Worm (Caenorhabditis elegans) whole organism, L1 larva: ENCODE measurements around the gene F12A10.1.

Source experiments
- C04F5.9 ChIP-seq: sonication (generic microtip); optimal IDR thresholded peaks from 2 replicates; lab custom pipeline; 2016; ENCODE audit warnings: missing genetic modification characterization, missing compliant biosample characterization
- C34B4.2 ChIP-seq: sonication (generic microtip); optimal IDR thresholded peaks from 2 replicates; lab custom pipeline; 2017; ENCODE audit warnings: mild to moderate bottlenecking, missing genetic modification characterization, missing compliant biosample characterization
- Y116A8C.19 ChIP-seq: sonication (generic microtip); optimal IDR thresholded peaks from 2 replicates; lab custom pipeline; 2016; ENCODE audit warnings: missing compliant biosample characterization, missing genetic modification characterization, borderline replicate concordance
- aha-1 ChIP-seq: fragments of 150-350 bp; optimal IDR thresholded peaks from 2 replicates; lab custom pipeline; 2014; ENCODE audit warnings: missing biosample characterization, missing genetic modification characterization
- alr-1 ChIP-seq: fragments of 200-800 bp; sonication (Bioruptor generic); optimal IDR thresholded peaks from 2 replicates; lab custom pipeline; 2018; ENCODE audit warnings: borderline replicate concordance, mild to moderate bottlenecking, missing genetic modification characterization, missing compliant biosample characterization
- aly-2 ChIP-seq: fragments of 150-350 bp; optimal IDR thresholded peaks from 2 replicates; lab custom pipeline; 2014; ENCODE audit warnings: missing biosample characterization, missing genetic modification characterization
- ceh-8 ChIP-seq: fragments of 200-800 bp; sonication (Bioruptor generic); optimal IDR thresholded peaks from 2 replicates; lab custom pipeline; 2018; ENCODE audit warnings: mild to moderate bottlenecking, missing genetic modification characterization, moderate library complexity, missing compliant biosample characterization
- ceh-88 ChIP-seq: fragments of 200-800 bp; sonication (Bioruptor generic); IDR thresholded peaks from 2 replicates; pipeline ENCODE4 v1.3.6; 2022; ENCODE audit warnings: missing genetic modification characterization, missing compliant biosample characterization
- ceh-90 ChIP-seq: sonication (generic microtip); optimal IDR thresholded peaks from 2 replicates; lab custom pipeline; 2016; ENCODE audit warnings: missing genetic modification characterization, missing compliant biosample characterization
- ces-1 ChIP-seq: fragments of 150-350 bp; optimal IDR thresholded peaks from 2 replicates; lab custom pipeline; 2014; ENCODE audit warnings: missing biosample characterization, missing genetic modification reagents, missing genetic modification characterization
- dpl-1 ChIP-seq, 3 experiments: fragments of 150-350 bp in 2 of 3; sonication (generic microtip) in 1 of 3; optimal IDR thresholded peaks; 2 replicates each; lab custom pipeline; 2014 to 2017; ENCODE audit warnings: missing biosample characterization in 3 of 3, missing genetic modification characterization in 3 of 3, missing genetic modification reagents in 3 of 3
- dsc-1 ChIP-seq: sonication (generic microtip); optimal IDR thresholded peaks from 2 replicates; lab custom pipeline; 2016; ENCODE audit warnings: mild to moderate bottlenecking, missing genetic modification characterization, missing compliant biosample characterization
- egl-13 ChIP-seq: sonication (generic microtip); optimal IDR thresholded peaks from 2 replicates; lab custom pipeline; 2016; ENCODE audit warnings: missing genotype, missing genetic modification reagents, missing genetic modification characterization, missing compliant biosample characterization
- egl-27 ChIP-seq, 2 experiments: fragments of 150-350 bp in 1 of 2; sonication (generic microtip); optimal IDR thresholded peaks; 3 replicates each; lab custom pipeline; 2017 to 2018; ENCODE audit warnings: missing biosample characterization in 2 of 2, missing genetic modification characterization in 2 of 2, missing genetic modification reagents in 2 of 2
- elt-2 ChIP-seq: sonication (generic microtip); optimal IDR thresholded peaks from 2 replicates; lab custom pipeline; 2016; ENCODE audit warnings: missing genetic modification characterization, mild to moderate bottlenecking, inconsistent platforms, missing compliant biosample characterization, missing genetic modification reagents
- elt-3 ChIP-seq, 6 experiments: fragments of 150-350 bp in 1 of 6; sonication (generic microtip); optimal IDR thresholded peaks; 2 replicates each; lab custom pipeline; 2017 to 2018; ENCODE audit warnings: missing biosample characterization in 6 of 6, missing genetic modification characterization in 6 of 6, inconsistent platforms in 1 of 6
- ets-5 ChIP-seq: fragments of 200-800 bp; sonication (Bioruptor generic); IDR thresholded peaks from 2 replicates; pipeline ENCODE4 v1.3.6; 2022; ENCODE audit warnings: missing genetic modification characterization, missing compliant biosample characterization
- fkh-10 ChIP-seq: sonication (generic microtip); optimal IDR thresholded peaks from 2 replicates; lab custom pipeline; 2017; ENCODE audit warnings: missing biosample characterization, missing genetic modification reagents, missing genetic modification characterization
- fkh-4 ChIP-seq: sonication (generic microtip); optimal IDR thresholded peaks from 2 replicates; lab custom pipeline; 2016; ENCODE audit warnings: missing compliant biosample characterization, missing genetic modification characterization, borderline replicate concordance
- fos-1 ChIP-seq: fragments of 150-350 bp; optimal IDR thresholded peaks from 2 replicates; lab custom pipeline; 2014; ENCODE audit warnings: missing biosample characterization, missing genetic modification characterization
- hlh-17 ChIP-seq: fragments of 200-800 bp; sonication (Bioruptor generic); optimal IDR thresholded peaks from 2 replicates; lab custom pipeline; 2018; ENCODE audit warnings: missing genetic modification characterization, mild to moderate bottlenecking, missing compliant biosample characterization, moderate library complexity, borderline replicate concordance
- hlh-4 ChIP-seq: sonication (generic microtip); optimal IDR thresholded peaks from 2 replicates; lab custom pipeline; 2016; ENCODE audit warnings: mild to moderate bottlenecking, missing genetic modification characterization, missing compliant biosample characterization
- jun-1 ChIP-seq: fragments of 150-350 bp; optimal IDR thresholded peaks from 2 replicates; lab custom pipeline; 2014; ENCODE audit warnings: missing biosample characterization, missing genetic modification reagents, missing genetic modification characterization
- lin-14 ChIP-seq: fragments of 200-800 bp; sonication (Bioruptor generic); optimal IDR thresholded peaks from 2 replicates; lab custom pipeline; 2018; ENCODE audit warnings: mild to moderate bottlenecking, missing genetic modification characterization, moderate library complexity, missing compliant biosample characterization
- lin-39 ChIP-seq: fragments of 150-350 bp; optimal IDR thresholded peaks from 2 replicates; lab custom pipeline; 2014; ENCODE audit warnings: missing biosample characterization, missing genetic modification reagents, missing genetic modification characterization
- lsy-2 ChIP-seq, 2 experiments: fragments of 150-350 bp; optimal IDR thresholded peaks; 2 replicates each; lab custom pipeline; 2014; ENCODE audit warnings: missing biosample characterization in 2 of 2, missing genetic modification characterization in 2 of 2
- mdl-1 ChIP-seq, 2 experiments: fragments of 150-350 bp; optimal IDR thresholded peaks; 2 replicates each; lab custom pipeline; 2014 to 2017; ENCODE audit warnings: missing biosample characterization in 2 of 2, missing genetic modification characterization in 2 of 2, inconsistent platforms in 1 of 2
- mef-2 ChIP-seq: fragments of 150-350 bp; optimal IDR thresholded peaks from 2 replicates; lab custom pipeline; 2014; ENCODE audit warnings: missing biosample characterization, missing genetic modification characterization
- mep-1 ChIP-seq: fragments of 150-350 bp; optimal IDR thresholded peaks from 2 replicates; lab custom pipeline; 2014; ENCODE audit warnings: missing biosample characterization, missing genetic modification characterization
- nhr-12 ChIP-seq: sonication (generic microtip); optimal IDR thresholded peaks from 2 replicates; lab custom pipeline; 2017; ENCODE audit warnings: missing biosample characterization, missing genetic modification characterization
- nhr-19 ChIP-seq: fragments of 200-800 bp; sonication (Bioruptor generic); conservative IDR thresholded peaks from 2 replicates; pipeline ENCODE4 v1.3.6; 2022; ENCODE audit warnings: missing genetic modification characterization, missing compliant biosample characterization
- nhr-237 ChIP-seq: fragments of 150-350 bp; optimal IDR thresholded peaks from 2 replicates; lab custom pipeline; 2014; ENCODE audit warnings: missing biosample characterization, missing genetic modification characterization
- nhr-76 ChIP-seq: sonication (generic microtip); optimal IDR thresholded peaks from 2 replicates; lab custom pipeline; 2017; ENCODE audit warnings: missing biosample characterization, missing genetic modification characterization
- nhr-85 ChIP-seq: sonication (generic microtip); peaks from one replicate; lab custom pipeline; 2016; ENCODE audit warnings: missing genetic modification characterization, inconsistent platforms, missing compliant biosample characterization
- pag-3 ChIP-seq: sonication (generic microtip); optimal IDR thresholded peaks from 2 replicates; lab custom pipeline; 2017; ENCODE audit warnings: missing genetic modification characterization, mild to moderate bottlenecking, missing compliant biosample characterization, antibody characterized with exemption, borderline replicate concordance; ENCODE audit not compliant: insufficient read depth
- pax-3 ChIP-seq: fragments of 200-800 bp; sonication (Bioruptor generic); optimal IDR thresholded peaks from 2 replicates; lab custom pipeline; 2018; ENCODE audit warnings: mild to moderate bottlenecking, missing genetic modification characterization, moderate library complexity, missing compliant biosample characterization
- skn-1 ChIP-seq: fragments of 150-350 bp; optimal IDR thresholded peaks from 2 replicates; lab custom pipeline; 2014; ENCODE audit warnings: missing biosample characterization, missing genetic modification characterization
- snpc-4 ChIP-seq: fragments of 150-350 bp; optimal IDR thresholded peaks from 2 replicates; lab custom pipeline; 2014; ENCODE audit warnings: missing biosample characterization, missing genetic modification characterization
- snu-23 ChIP-seq: sonication (generic microtip); optimal IDR thresholded peaks from 2 replicates; lab custom pipeline; 2016; ENCODE audit warnings: missing genetic modification characterization, missing compliant biosample characterization
- sox-4 ChIP-seq: sonication (generic microtip); optimal IDR thresholded peaks from 2 replicates; lab custom pipeline; 2016; ENCODE audit warnings: missing genetic modification characterization, missing compliant biosample characterization
- swsn-7 ChIP-seq: sonication (generic microtip); optimal IDR thresholded peaks from 2 replicates; lab custom pipeline; 2016; ENCODE audit warnings: missing genetic modification characterization, missing compliant biosample characterization
- tlp-1 ChIP-seq: fragments of 150-350 bp; optimal IDR thresholded peaks from 2 replicates; lab custom pipeline; 2014; ENCODE audit warnings: missing biosample characterization, missing genetic modification characterization
- unc-30 ChIP-seq: sonication (generic microtip); optimal IDR thresholded peaks from 2 replicates; lab custom pipeline; 2017; ENCODE audit warnings: missing biosample characterization, missing genetic modification characterization
- unc-98 ChIP-seq: fragments of 200-800 bp; sonication (Bioruptor generic); IDR thresholded peaks from 2 replicates; pipeline ENCODE4 v1.3.6; 2022; ENCODE audit warnings: missing genetic modification characterization, missing compliant biosample characterization
- vab-15 ChIP-seq: sonication (generic microtip); optimal IDR thresholded peaks from 2 replicates; lab custom pipeline; 2017; ENCODE audit warnings: missing genotype, mild to moderate bottlenecking, missing genetic modification characterization, missing compliant biosample characterization
- xbp-1 ChIP-seq: sonication (generic microtip); optimal IDR thresholded peaks from 2 replicates; lab custom pipeline; 2016; ENCODE audit warnings: missing genetic modification characterization, missing compliant biosample characterization
- zip-4 ChIP-seq: fragments of 200-800 bp; sonication (Bioruptor generic); optimal IDR thresholded peaks from 2 replicates; lab custom pipeline; 2018; ENCODE audit warnings: mild to moderate bottlenecking, missing genetic modification characterization, moderate library complexity, missing compliant biosample characterization
- ztf-11 ChIP-seq, 2 experiments: sonication (generic microtip); optimal IDR thresholded peaks; 2 replicates each; lab custom pipeline; 2016 to 2017; ENCODE audit warnings: missing genetic modification characterization in 2 of 2, missing biosample characterization in 1 of 2, missing compliant biosample characterization in 1 of 2
- ztf-4 ChIP-seq: fragments of 150-350 bp; optimal IDR thresholded peaks from 2 replicates; lab custom pipeline; 2014; ENCODE audit warnings: missing biosample characterization, missing genetic modification characterization

The F12A10.1 gene

ce11 chrII:5543476-5544144 is 47.3 kb downstream of the F12A10.1 start (continued):
- TF ChIP-seq ztf-4 (tag; lab: Kevin White, UChicago) (peak; percentile 99), hlh-4 (peak; percentile 49), pax-3 (tag; lab: Kevin White, UChicago) (peak; percentile 98), ztf-11 (tag; optimal IDR thresholded peaks at IDR 0.05; lab: Kevin White, UChicago) (peak in 1 of 2 experiments; percentile 93), aha-1 (tag; lab: Kevin White, UChicago) (peak; percentile 62), ceh-8 (GFP tag; lab: Kevin White, UChicago) (peak; percentile 98), jun-1 (tag; lab: Kevin White, UChicago) (peak; percentile 99), fkh-4 (peak; percentile 86), lin-14 (GFP tag; lab: Kevin White, UChicago) (peak; percentile 99), fos-1 (tag; lab: Kevin White, UChicago) (peak; percentile 97), pag-3 (peak; percentile 79), skn-1 (peak; percentile 90), mep-1 (tag; lab: Kevin White, UChicago) (peak; percentile 97), ces-1 (GFP tag; lab: Kevin White, UChicago) (peak; percentile 92), lin-39 (tag; lab: Kevin White, UChicago) (peak; percentile 96), fkh-10 (GFP tag; lab: Kevin White, UChicago) (peak; percentile 99)
- TF ChIP-seq, all 84 proteins: peak for 81

DNA sequence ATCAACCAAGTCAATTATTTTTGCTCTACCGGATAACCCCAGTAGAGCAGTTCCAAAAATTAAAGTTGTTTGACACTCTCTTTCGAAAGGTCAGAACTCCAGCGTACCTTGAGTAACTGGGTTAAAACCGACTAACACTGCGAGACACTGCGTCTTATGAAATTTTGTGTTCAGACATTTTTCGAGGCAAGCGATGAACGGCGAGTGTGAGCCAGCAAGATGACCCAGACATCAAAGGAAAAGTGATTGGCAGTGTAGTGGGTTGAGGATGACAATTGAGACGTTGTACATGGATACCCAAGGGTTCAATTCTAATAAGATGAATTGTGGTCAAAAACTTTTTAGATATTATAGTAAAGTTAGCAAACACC is 47.8 kb downstream of the F12A10.1 start:
- TF ChIP-seq ztf-11 (tag; optimal IDR thresholded peaks at IDR 0.05; lab: Kevin White, UChicago) (no peak), dpl-1 (GFP tag; optimal IDR thresholded peaks at IDR 0.05; lab: Kevin White, UChicago) (peak; percentile 11 to 47 (median 25)), elt-3 (tag; optimal IDR thresholded peaks at IDR 0.05; lab: Kevin White, UChicago) (no peak), nhr-85 (tag; lab: Kevin White, UChicago) (peak; percentile 66), xbp-1 (tag; lab: Kevin White, UChicago) (peak; percentile 27), jun-1 (tag; lab: Kevin White, UChicago) (peak; percentile 58), nhr-12 (tag; lab: Kevin White, UChicago) (no peak), elt-2 (tag; lab: Kevin White, UChicago) (peak; percentile 77), pag-3 (no peak), Y116A8C.19 (tag; lab: Kevin White, UChicago) (no peak), C04F5.9 (tag; lab: Kevin White, UChicago) (peak; percentile 57), hlh-4 (no peak), ets-5 (GFP tag; lab: Robert Waterston, UW) (no peak), tlp-1 (tag; lab: Kevin White, UChicago) (no peak), hlh-17 (GFP tag; lab: Kevin White, UChicago) (no peak), lin-14 (GFP tag; lab: Kevin White, UChicago) (peak; percentile 32), pax-3 (tag; lab: Kevin White, UChicago) (no peak), snu-23 (GFP tag; lab: Kevin White, UChicago) (peak; percentile 70), C34B4.2 (tag; lab: Kevin White, UChicago) (no peak), alr-1 (tag; lab: Kevin White, UChicago) (no peak), ceh-90 (tag; lab: Kevin White, UChicago) (no peak), fkh-10 (GFP tag; lab: Kevin White, UChicago) (no peak), swsn-7 (tag; lab: Kevin White, UChicago) (peak; percentile 95), snpc-4 (tag; lab: Kevin White, UChicago) (peak; percentile 98), egl-27 (tag; optimal IDR thresholded peaks at IDR 0.05; lab: Kevin White, UChicago) (no peak), egl-13 (no peak), unc-30 (tag; lab: Kevin White, UChicago) (no peak), dsc-1 (tag; lab: Kevin White, UChicago) (peak; percentile 5), nhr-237 (no peak), lsy-2 (tag; optimal IDR thresholded peaks at IDR 0.05; lab: Kevin White, UChicago) (peak; percentile 50 to 72), vab-15 (tag; lab: Kevin White, UChicago) (no peak), nhr-76 (peak; percentile 9), aly-2 (tag; lab: Kevin White, UChicago) (no peak), zip-4 (GFP tag; lab: Kevin White, UChicago) (no peak), unc-98 (GFP tag; lab: Robert Waterston, UW) (no peak), mdl-1 (tag; optimal IDR thresholded peaks at IDR 0.05; lab: Kevin White, UChicago) (peak in 1 of 2 experiments; percentile 46), ceh-88 (no peak), ceh-8 (GFP tag; lab: Kevin White, UChicago) (no peak), nhr-19 (GFP tag; lab: Robert Waterston, UW) (peak; percentile 82), sox-4 (tag; lab: Kevin White, UChicago) (no peak), mef-2 (tag; lab: Kevin White, UChicago) (no peak)
